Worm (Caenorhabditis elegans) whole organism, L4 larva: ENCODE measurements around the gene ZK546.2.

ENCODE experiments used
- aly-2 ChIP-seq: sonication (generic microtip); optimal IDR thresholded peaks from 2 replicates; lab custom pipeline; 2018; ENCODE audit warnings: missing biosample characterization, missing genetic modification characterization
- ama-1 ChIP-seq: fragments of 150-350 bp; optimal IDR thresholded peaks from 2 replicates; lab custom pipeline; 2014; ENCODE audit warnings: inconsistent platforms, mixed read lengths
- ceh-32 ChIP-seq: sonication (generic microtip); optimal IDR thresholded peaks from 2 replicates; lab custom pipeline; 2016; ENCODE audit warnings: mild to moderate bottlenecking, missing genetic modification characterization, missing compliant biosample characterization; ENCODE audit not compliant: poor library complexity
- ceh-82 ChIP-seq: sonication (generic microtip); optimal IDR thresholded peaks from 2 replicates; lab custom pipeline; 2017; ENCODE audit warnings: missing biosample characterization, missing genetic modification characterization
- fos-1 ChIP-seq: fragments of 150-350 bp; optimal IDR thresholded peaks from 2 replicates; lab custom pipeline; 2014; ENCODE audit warnings: missing biosample characterization, missing genetic modification characterization
- lin-15B ChIP-seq: fragments of 150-350 bp; sonication (generic microtip); optimal IDR thresholded peaks from 3 replicates; lab custom pipeline; 2014; ENCODE audit warnings: missing biosample characterization, missing genetic modification characterization
- nhr-11 ChIP-seq: fragments of 150-350 bp; optimal IDR thresholded peaks from 2 replicates; lab custom pipeline; 2014; ENCODE audit warnings: missing biosample characterization, missing genetic modification characterization
- snpc-4 ChIP-seq: fragments of 150-350 bp; optimal IDR thresholded peaks from 2 replicates; lab custom pipeline; 2014; ENCODE audit warnings: missing biosample characterization, missing genetic modification characterization
- zag-1 ChIP-seq: fragments of 150-350 bp; optimal IDR thresholded peaks from 2 replicates; lab custom pipeline; 2014; ENCODE audit warnings: missing biosample characterization, missing genetic modification characterization

DNA sequence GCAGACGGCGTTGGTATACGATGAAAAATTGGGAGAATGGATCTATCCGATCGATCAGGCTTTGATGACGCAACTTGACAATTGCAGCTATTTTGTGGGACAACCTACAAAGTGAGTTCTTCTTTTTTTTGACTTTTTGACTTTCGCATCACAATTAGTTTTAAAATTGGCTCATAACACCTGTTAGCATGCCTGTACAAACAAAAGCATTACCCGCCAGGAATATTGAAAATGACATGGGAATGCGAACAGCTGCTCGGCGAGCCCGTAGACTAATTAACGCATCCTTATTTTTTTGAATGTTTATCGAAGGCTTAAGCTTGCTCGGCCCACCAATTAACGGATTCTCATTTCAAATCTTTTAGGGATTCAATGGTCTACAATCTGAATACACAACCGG, 41.4 kb downstream of the ZK546.2 start:
- TF ChIP-seq ama-1 (lab: Kevin White, UChicago): no peak
- no peak for TF ChIP-seq aly-2 (tag; lab: Kevin White, UChicago)
- TF ChIP-seq nhr-11 (tag; lab: Kevin White, UChicago): no peak
- no peak for TF ChIP-seq fos-1 (tag; lab: Kevin White, UChicago)
- no peak for TF ChIP-seq ceh-32 (tag; lab: Kevin White, UChicago)
- TF ChIP-seq snpc-4: no peak
- no peak for TF ChIP-seq ceh-82 (tag; lab: Kevin White, UChicago)
- TF ChIP-seq lin-15B (tag; lab: Kevin White, UChicago): no peak
- TF ChIP-seq zag-1 (tag; lab: Kevin White, UChicago): no peak
